Worm (Caenorhabditis elegans) whole organism, mixed stage, embryonic: ENCODE data around the gene fbxa-105.

Experiments used
- M03D4.4 ChIP-seq: sonication (generic microtip); optimal IDR thresholded peaks from 2 replicates; lab custom pipeline; 2017; ENCODE audit warnings: mild to moderate bottlenecking, missing genetic modification characterization, missing compliant biosample characterization
- bed-3 ChIP-seq: fragments of 200-800 bp; sonication (Bioruptor generic); optimal IDR thresholded peaks from 3 replicates; lab custom pipeline; 2018; ENCODE audit warnings: mild to moderate bottlenecking, missing genetic modification characterization, moderate library complexity, missing compliant biosample characterization
- blmp-1 ChIP-seq: fragments of 150-350 bp; optimal IDR thresholded peaks from 2 replicates; lab custom pipeline; 2014; ENCODE audit warnings: missing biosample characterization, missing genetic modification characterization
- ceh-39 ChIP-seq: fragments of 150-350 bp; optimal IDR thresholded peaks from 2 replicates; lab custom pipeline; 2014; ENCODE audit warnings: missing biosample characterization, missing genetic modification characterization
- ceh-43 ChIP-seq: fragments of 200-800 bp; sonication (Bioruptor generic); optimal IDR thresholded peaks from 2 replicates; lab custom pipeline; 2018; ENCODE audit warnings: mild to moderate bottlenecking, missing genetic modification characterization, moderate library complexity, missing compliant biosample characterization
- ceh-83 ChIP-seq: fragments of 200-800 bp; sonication (Bioruptor generic); optimal IDR thresholded peaks from 2 replicates; lab custom pipeline; 2018; ENCODE audit warnings: mild to moderate bottlenecking, missing genetic modification characterization, missing compliant biosample characterization
- cnd-1 ChIP-seq: fragments of 200-800 bp; sonication (Bioruptor generic); optimal IDR thresholded peaks from 2 replicates; lab custom pipeline; 2018; ENCODE audit warnings: mild to moderate bottlenecking, missing genetic modification characterization, missing compliant biosample characterization
- drap-1 ChIP-seq: fragments of 200-800 bp; sonication (Bioruptor generic); optimal IDR thresholded peaks from 3 replicates; lab custom pipeline; 2018; ENCODE audit warnings: mild to moderate bottlenecking, missing genetic modification characterization, missing compliant biosample characterization
- elt-1 ChIP-seq: sonication (generic microtip); optimal IDR thresholded peaks from 2 replicates; lab custom pipeline; 2017; ENCODE audit warnings: missing genetic modification characterization, mild to moderate bottlenecking, missing compliant biosample characterization, antibody characterized with exemption, moderate library complexity, borderline replicate concordance; ENCODE audit not compliant: insufficient read depth
- elt-3 ChIP-seq: fragments of 150-350 bp; optimal IDR thresholded peaks from 2 replicates; lab custom pipeline; 2014; ENCODE audit warnings: missing biosample characterization, missing genetic modification characterization
- ham-2 ChIP-seq: fragments of 200-800 bp; sonication (Bioruptor generic); optimal IDR thresholded peaks from 2 replicates; lab custom pipeline; 2018; ENCODE audit warnings: mild to moderate bottlenecking, missing genetic modification characterization, missing compliant biosample characterization
- hlh-1 ChIP-seq: fragments of 150-350 bp; optimal IDR thresholded peaks from 2 replicates; lab custom pipeline; 2014; ENCODE audit warnings: missing biosample characterization, missing genetic modification reagents, missing genetic modification characterization
- lin-13 ChIP-seq: fragments of 150-350 bp; optimal IDR thresholded peaks from 2 replicates; lab custom pipeline; 2014; ENCODE audit warnings: missing biosample characterization, missing genetic modification characterization
- lin-32 ChIP-seq: fragments of 200-800 bp; sonication (Bioruptor generic); optimal IDR thresholded peaks from 2 replicates; lab custom pipeline; 2018; ENCODE audit warnings: mild to moderate bottlenecking, missing genetic modification characterization, missing compliant biosample characterization
- lsy-2 ChIP-seq: fragments of 150-350 bp; optimal IDR thresholded peaks from 2 replicates; lab custom pipeline; 2014; ENCODE audit warnings: missing biosample characterization, missing genetic modification characterization
- mab-5 ChIP-seq: fragments of 150-350 bp; optimal IDR thresholded peaks from 2 replicates; lab custom pipeline; 2014; ENCODE audit warnings: missing biosample characterization, missing genetic modification characterization
- mep-1 ChIP-seq: fragments of 150-350 bp; optimal IDR thresholded peaks from 2 replicates; lab custom pipeline; 2017; ENCODE audit warnings: missing biosample characterization, missing genetic modification reagents, missing genetic modification characterization, inconsistent platforms
- mls-2 ChIP-seq: sonication (generic microtip); optimal IDR thresholded peaks from 2 replicates; lab custom pipeline; 2016; ENCODE audit warnings: mild to moderate bottlenecking, missing genetic modification characterization, moderate library complexity, missing compliant biosample characterization
- nhr-12 ChIP-seq: fragments of 150-350 bp; optimal IDR thresholded peaks from 2 replicates; lab custom pipeline; 2014; ENCODE audit warnings: missing biosample characterization, missing genetic modification characterization
- nhr-2 ChIP-seq: fragments of 150-350 bp; optimal IDR thresholded peaks from 2 replicates; lab custom pipeline; 2014; ENCODE audit warnings: missing biosample characterization, missing genetic modification characterization
- nhr-28 ChIP-seq: fragments of 150-350 bp; optimal IDR thresholded peaks from 2 replicates; lab custom pipeline; 2014; ENCODE audit warnings: missing biosample characterization, missing genetic modification characterization
- nhr-76 ChIP-seq: sonication (generic microtip); optimal IDR thresholded peaks from 2 replicates; lab custom pipeline; 2017; ENCODE audit warnings: missing biosample characterization, missing genetic modification characterization
- pha-4 ChIP-seq: fragments of 150-350 bp; optimal IDR thresholded peaks from 2 replicates; lab custom pipeline; 2018; ENCODE audit warnings: missing biosample characterization, missing genetic modification reagents, missing genetic modification characterization
- sem-2 ChIP-seq: fragments of 200-800 bp; sonication (Bioruptor generic); optimal IDR thresholded peaks from 2 replicates; lab custom pipeline; 2018; ENCODE audit warnings: mild to moderate bottlenecking, missing genetic modification characterization, missing compliant biosample characterization
- snpc-4 ChIP-seq: fragments of 150-350 bp; optimal IDR thresholded peaks from 2 replicates; lab custom pipeline; 2014; ENCODE audit warnings: missing biosample characterization, missing genetic modification characterization
- sptf-1 ChIP-seq: sonication (generic microtip); optimal IDR thresholded peaks from 2 replicates; lab custom pipeline; 2017; ENCODE audit warnings: mild to moderate bottlenecking, missing genetic modification characterization, moderate library complexity, missing compliant biosample characterization
- tbx-8 ChIP-seq: fragments of 200-800 bp; sonication (Bioruptor generic); optimal IDR thresholded peaks from 2 replicates; lab custom pipeline; 2018; ENCODE audit warnings: mild to moderate bottlenecking, missing genetic modification characterization, moderate library complexity, missing compliant biosample characterization
- unc-120 ChIP-seq: sonication (generic microtip); optimal IDR thresholded peaks from 2 replicates; lab custom pipeline; 2017; ENCODE audit warnings: missing genetic modification characterization, missing compliant biosample characterization; ENCODE audit not compliant: poor library complexity, severe bottlenecking
- unc-39 ChIP-seq: fragments of 150-350 bp; optimal IDR thresholded peaks from 2 replicates; lab custom pipeline; 2014; ENCODE audit warnings: missing biosample characterization, missing genetic modification characterization
- unc-62 ChIP-seq: fragments of 150-350 bp; optimal IDR thresholded peaks from 2 replicates; lab custom pipeline; 2014; ENCODE audit warnings: missing biosample characterization, missing genetic modification reagents, missing genetic modification characterization
- zip-8 ChIP-seq: fragments of 150-350 bp; optimal IDR thresholded peaks from 2 replicates; lab custom pipeline; 2014; ENCODE audit warnings: missing biosample characterization, missing genetic modification characterization
- ztf-11 ChIP-seq: fragments of 150-350 bp; optimal IDR thresholded peaks from 2 replicates; lab custom pipeline; 2014; ENCODE audit warnings: missing biosample characterization, missing genetic modification characterization

Gene fbxa-105

DNA sequence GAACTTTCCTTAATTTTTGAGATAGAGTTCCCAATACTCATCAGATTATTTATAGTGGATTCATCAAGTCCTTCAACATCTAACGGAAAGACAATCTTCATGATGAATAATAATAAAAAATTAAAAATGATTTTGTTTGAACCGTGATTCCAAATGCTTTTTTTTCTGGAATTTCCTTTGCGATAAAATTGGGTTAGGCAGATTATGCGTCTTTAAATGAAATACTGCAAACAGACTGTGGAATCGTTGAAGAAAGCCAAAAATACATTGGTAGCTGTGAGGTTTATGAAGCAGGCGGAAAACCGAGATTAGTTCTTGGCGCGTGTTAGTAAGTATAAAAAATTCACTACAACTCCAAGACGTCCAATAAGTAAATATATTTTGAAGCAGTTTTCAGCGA lies 34.8 kb upstream of the fbxa-105 start, which contains the start of gene srw-68:
srw-68 (minus strand) TSS at position 101 of the 400 bp plus-strand sequence.
- no peak for TF ChIP-seq sptf-1

DNA sequence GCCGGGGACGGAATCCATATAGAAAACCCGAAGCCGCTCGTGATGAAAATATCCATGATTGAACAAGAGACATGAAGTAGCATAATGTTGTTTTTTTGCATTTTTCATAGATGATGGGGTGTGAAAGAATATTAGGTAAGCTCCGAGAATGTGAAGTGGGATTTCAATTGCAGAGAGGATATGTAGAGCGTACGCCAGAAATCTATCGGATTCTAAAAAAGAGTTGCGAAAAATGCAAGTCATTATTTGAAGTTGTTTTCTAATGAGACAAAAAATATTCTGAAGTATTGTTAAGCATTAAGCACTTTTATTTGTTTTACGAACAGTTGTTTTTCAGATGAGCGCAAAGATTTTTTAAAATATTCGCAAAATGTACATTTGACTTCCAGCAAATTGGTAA lies 32.5 kb upstream of the fbxa-105 start, which contains the start of gene F18E3.10:
F18E3.10 (minus strand) TSS at position 101 of the 400 bp plus-strand sequence.
- TF ChIP-seq ceh-43 (GFP tag; lab: Kevin White, UChicago) (no peak), elt-1 (tag; lab: Kevin White, UChicago) (no peak), snpc-4 (tag; lab: Kevin White, UChicago) (no peak), unc-120 (tag; lab: Kevin White, UChicago) (no peak), sptf-1 (no peak), nhr-12 (tag; lab: Kevin White, UChicago) (no peak), lin-32 (GFP tag; lab: Kevin White, UChicago) (no peak), ceh-39 (tag; lab: Kevin White, UChicago) (no peak), pha-4 (tag; lab: Kevin White, UChicago) (no peak), lin-13 (tag; lab: Kevin White, UChicago) (no peak), mls-2 (tag; lab: Kevin White, UChicago) (no peak), zip-8 (tag; lab: Kevin White, UChicago) (no peak), drap-1 (GFP tag; lab: Kevin White, UChicago) (no peak), blmp-1 (tag; lab: Kevin White, UChicago) (no peak), M03D4.4 (tag; lab: Kevin White, UChicago) (no peak), ham-2 (GFP tag; lab: Kevin White, UChicago) (no peak), lsy-2 (tag; lab: Kevin White, UChicago) (no peak), nhr-76 (tag; lab: Kevin White, UChicago) (no peak)

DNA sequence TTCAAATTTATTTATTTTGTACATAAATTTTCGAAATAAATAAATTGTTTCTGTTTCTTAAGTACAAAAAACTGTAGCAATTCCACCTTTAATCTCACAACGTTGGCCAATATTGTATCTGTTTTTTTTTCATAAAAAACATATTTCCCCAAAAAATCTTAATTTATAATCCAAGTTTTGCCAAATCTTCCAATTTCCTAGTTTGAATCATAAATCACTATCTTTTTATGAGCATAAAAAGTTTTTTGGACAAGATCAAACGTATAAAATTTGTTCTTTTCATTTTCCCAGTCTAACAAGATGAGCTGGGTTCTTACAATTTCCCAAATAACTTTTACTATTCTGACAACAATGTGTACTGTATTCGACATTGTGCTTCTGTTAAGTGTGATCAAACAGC lies 28.3 kb upstream of the fbxa-105 start, which contains the start of gene srxa-4:
srxa-4 (plus strand) TSS at position 301 of the 400 bp plus-strand sequence.
- TF ChIP-seq lin-13 (tag; lab: Kevin White, UChicago) (no peak), sem-2 (no peak)

DNA sequence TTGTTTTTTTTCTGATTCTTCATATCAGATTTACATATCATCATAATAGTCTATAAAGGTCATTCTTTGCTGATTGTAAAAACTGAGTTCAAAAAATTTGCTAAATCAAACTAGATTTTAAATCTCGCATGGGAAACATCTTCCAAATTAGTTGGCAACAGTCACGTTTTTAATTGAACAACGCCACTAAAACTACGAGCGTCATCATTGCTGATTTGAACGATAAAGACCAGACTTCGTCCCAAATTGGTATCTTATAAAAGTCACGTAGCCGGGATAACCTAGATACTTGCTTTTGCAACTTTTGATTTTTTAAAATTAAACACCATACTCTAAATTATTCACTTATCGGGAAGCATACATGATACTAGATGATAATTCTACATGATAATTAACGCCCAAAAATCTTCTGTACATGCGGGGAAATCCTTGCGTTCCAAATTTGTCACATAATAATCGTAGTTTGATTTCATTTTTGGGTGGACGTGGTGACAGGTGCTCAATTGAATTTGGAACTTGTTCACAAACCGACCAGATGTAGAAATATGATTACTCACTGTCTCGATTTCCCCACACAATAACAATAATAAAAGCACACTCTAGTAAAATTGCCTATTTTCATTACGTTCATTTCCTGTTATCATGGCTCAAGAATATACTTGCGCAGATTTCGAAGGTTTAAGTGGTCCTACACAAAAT lies 25.3 kb upstream of the fbxa-105 start, which contains the start of gene srw-67:
srw-67 (plus strand) TSS at position 643 of the 699 bp plus-strand sequence.
- TF ChIP-seq ztf-11 = no peak
- TF ChIP-seq mab-5 (tag; lab: Kevin White, UChicago) = no peak
- TF ChIP-seq drap-1 (GFP tag; lab: Kevin White, UChicago) = no peak
- no peak for TF ChIP-seq M03D4.4 (tag; lab: Kevin White, UChicago)
- no peak for TF ChIP-seq bed-3 (GFP tag; lab: Kevin White, UChicago)
- no peak for TF ChIP-seq lsy-2 (tag; lab: Kevin White, UChicago)
- TF ChIP-seq mep-1 = no peak
- no peak for TF ChIP-seq hlh-1
- TF ChIP-seq zip-8 (tag; lab: Kevin White, UChicago) = no peak
- TF ChIP-seq nhr-76 (tag; lab: Kevin White, UChicago) = no peak
- TF ChIP-seq lin-13 (tag; lab: Kevin White, UChicago) = no peak
- TF ChIP-seq nhr-28 (tag; lab: Kevin White, UChicago) = no peak
- TF ChIP-seq ceh-83 (GFP tag; lab: Kevin White, UChicago) = no peak
- no peak for TF ChIP-seq elt-3 (tag; lab: Kevin White, UChicago)
- no peak for TF ChIP-seq pha-4 (tag; lab: Kevin White, UChicago)
- TF ChIP-seq cnd-1 = no peak

DNA sequence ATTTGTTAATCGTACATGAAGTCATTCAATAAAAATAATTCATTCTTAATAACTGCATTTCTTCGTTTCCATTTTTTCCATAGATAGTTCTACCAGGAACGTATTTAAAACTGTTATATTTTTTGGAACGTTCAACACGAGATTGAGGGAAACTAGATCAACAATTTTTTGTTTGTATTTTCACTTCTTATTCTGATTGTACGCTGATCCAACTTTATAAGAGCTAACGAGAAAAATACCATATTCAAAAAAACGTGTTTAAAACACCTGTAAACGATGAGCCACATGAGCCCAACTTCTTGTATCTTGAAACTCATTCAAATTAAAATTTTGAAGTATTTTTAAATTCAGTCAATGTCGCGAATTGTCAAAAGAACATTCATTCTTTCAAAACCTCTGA lies 24.7 kb upstream of the fbxa-105 start:
- TF ChIP-seq sptf-1 (no peak), unc-62 (GFP tag; lab: Kevin White, UChicago) (no peak), cnd-1 (no peak), ham-2 (GFP tag; lab: Kevin White, UChicago) (no peak), snpc-4 (tag; lab: Kevin White, UChicago) (no peak), nhr-2 (tag; lab: Kevin White, UChicago) (no peak), tbx-8 (GFP tag; lab: Kevin White, UChicago) (no peak), elt-1 (tag; lab: Kevin White, UChicago) (no peak), nhr-76 (tag; lab: Kevin White, UChicago) (no peak), mep-1 (no peak), ceh-39 (tag; lab: Kevin White, UChicago) (no peak), drap-1 (GFP tag; lab: Kevin White, UChicago) (no peak), unc-39 (tag; lab: Kevin White, UChicago) (no peak), elt-3 (tag; lab: Kevin White, UChicago) (no peak), blmp-1 (tag; lab: Kevin White, UChicago) (no peak), ztf-11 (no peak)
